Fruit fly (Drosophila melanogaster): ENCODE results near the gene CycK.

DNA sequence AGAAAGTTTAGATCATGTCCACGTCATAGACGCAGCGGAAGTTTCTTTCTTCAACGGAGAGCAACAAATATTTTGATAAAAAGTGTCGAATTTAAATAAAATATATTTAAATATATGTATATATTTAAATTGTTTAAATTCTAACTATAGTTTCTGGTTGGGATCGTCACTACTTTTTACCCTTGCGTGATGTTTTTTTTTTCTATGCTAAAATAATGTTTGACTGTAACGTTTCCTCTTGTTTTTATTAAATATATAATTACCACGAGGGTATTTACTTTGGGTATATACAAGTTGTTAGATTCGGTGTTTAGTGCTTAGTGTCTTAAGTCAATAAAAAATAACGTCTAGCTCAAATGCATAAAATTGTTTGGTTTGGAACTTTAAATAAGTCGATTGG is 50.6 kb downstream of the CycK start, which contains the start of gene ttm3:
- no peak for TF ChIP-seq CG9139 (GFP tag; optimal IDR thresholded peaks at IDR 0.05)
- no peak for TF ChIP-seq eg (GFP tag; IDR thresholded peaks at IDR 0.05)
- TF ChIP-seq CG3032 (tag; optimal IDR thresholded peaks at IDR 0.05), result no peak
- no peak for TF ChIP-seq fkh (GFP tag; optimal IDR thresholded peaks at IDR 0.05)
- TF ChIP-seq CG1621 (tag; optimal IDR thresholded peaks at IDR 0.05), result no peak
- TF ChIP-seq Eip75B (GFP tag; optimal IDR thresholded peaks at IDR 0.05), result no peak
- no peak for TF ChIP-seq Ets21C (GFP tag; optimal IDR thresholded peaks at IDR 0.05)
- no peak for TF ChIP-seq Hr39 (GFP tag; optimal IDR thresholded peaks at IDR 0.05)
- no peak for TF ChIP-seq CG8319 (GFP tag; optimal IDR thresholded peaks at IDR 0.05)
- no peak for TF ChIP-seq Sox102F (GFP tag; optimal IDR thresholded peaks at IDR 0.05)
- TF ChIP-seq Smox (GFP tag; optimal IDR thresholded peaks at IDR 0.05), result no peak
- TF ChIP-seq vri (GFP tag; optimal IDR thresholded peaks at IDR 0.05), result no peak

Measured in whole organism, prepupa.